Worm (Caenorhabditis elegans) whole organism, mixed stage, embryonic: Measurements from ENCODE around the gene K07F5.7.
A peak's percentile ranks its signal among the peaks of the same experiment; 100 is the strongest.

Source experiments
- blmp-1 ChIP-seq: fragments of 150-350 bp; optimal IDR thresholded peaks from 2 replicates; lab custom pipeline; 2014; ENCODE audit warnings: missing biosample characterization, missing genetic modification characterization
- ceh-39 ChIP-seq: fragments of 150-350 bp; optimal IDR thresholded peaks from 2 replicates; lab custom pipeline; 2014; ENCODE audit warnings: missing biosample characterization, missing genetic modification characterization
- ceh-43 ChIP-seq: fragments of 200-800 bp; sonication (Bioruptor generic); optimal IDR thresholded peaks from 2 replicates; lab custom pipeline; 2018; ENCODE audit warnings: mild to moderate bottlenecking, missing genetic modification characterization, moderate library complexity, missing compliant biosample characterization
- ces-1 ChIP-seq: fragments of 150-350 bp; optimal IDR thresholded peaks from 2 replicates; lab custom pipeline; 2014; ENCODE audit warnings: missing biosample characterization, missing genetic modification reagents, missing genetic modification characterization
- elt-3 ChIP-seq: fragments of 150-350 bp; optimal IDR thresholded peaks from 2 replicates; lab custom pipeline; 2014; ENCODE audit warnings: missing biosample characterization, missing genetic modification characterization
- flh-1 ChIP-seq: fragments of 200-800 bp; sonication (Bioruptor generic); optimal IDR thresholded peaks from 2 replicates; lab custom pipeline; 2018; ENCODE audit warnings: mild to moderate bottlenecking, missing genetic modification characterization, moderate library complexity, missing compliant biosample characterization
- hlh-1 ChIP-seq: fragments of 150-350 bp; optimal IDR thresholded peaks from 2 replicates; lab custom pipeline; 2014; ENCODE audit warnings: missing biosample characterization, missing genetic modification reagents, missing genetic modification characterization
- lsy-2 ChIP-seq: fragments of 150-350 bp; optimal IDR thresholded peaks from 2 replicates; lab custom pipeline; 2014; ENCODE audit warnings: missing biosample characterization, missing genetic modification characterization
- mab-5 ChIP-seq: fragments of 150-350 bp; optimal IDR thresholded peaks from 2 replicates; lab custom pipeline; 2014; ENCODE audit warnings: missing biosample characterization, missing genetic modification characterization
- nhr-28 ChIP-seq: fragments of 150-350 bp; optimal IDR thresholded peaks from 2 replicates; lab custom pipeline; 2014; ENCODE audit warnings: missing biosample characterization, missing genetic modification characterization
- pha-4 ChIP-seq: fragments of 150-350 bp; optimal IDR thresholded peaks from 2 replicates; lab custom pipeline; 2018; ENCODE audit warnings: missing biosample characterization, missing genetic modification reagents, missing genetic modification characterization
- unc-120 ChIP-seq: sonication (generic microtip); optimal IDR thresholded peaks from 2 replicates; lab custom pipeline; 2017; ENCODE audit warnings: missing genetic modification characterization, missing compliant biosample characterization; ENCODE audit not compliant: poor library complexity, severe bottlenecking

The K07F5.7 gene

DNA sequence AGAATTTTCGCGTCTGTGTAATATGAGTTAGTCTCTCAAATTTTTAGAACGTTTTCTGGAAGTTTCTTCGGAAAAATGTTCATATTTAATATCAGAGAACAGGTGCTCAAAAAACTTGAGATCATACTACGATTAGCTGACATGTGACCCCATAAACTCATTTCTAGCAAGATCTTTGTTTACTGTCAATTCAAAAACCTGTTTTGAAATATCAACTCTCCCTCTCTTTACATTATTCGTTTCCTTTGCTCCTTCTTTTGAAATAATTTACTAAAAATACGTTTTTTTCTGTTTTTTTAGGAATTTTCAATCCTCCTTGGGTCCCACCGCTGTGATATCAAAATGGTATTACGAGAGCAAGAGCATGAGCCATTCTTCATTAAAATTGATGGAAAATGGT lies 48.8 kb downstream of the K07F5.7 start, which contains the start of gene fat-4:
fat-4 (plus strand) TSS at position 301 of the 400 bp plus-strand sequence.
- TF ChIP-seq flh-1 (GFP tag; lab: Kevin White, UChicago) (no peak), unc-120 (tag; lab: Kevin White, UChicago) (no peak), lsy-2 (tag; lab: Kevin White, UChicago) (no peak), ceh-43 (GFP tag; lab: Kevin White, UChicago) (no peak), elt-3 (tag; lab: Kevin White, UChicago) (no peak), mab-5 (tag; lab: Kevin White, UChicago) (no peak), nhr-28 (tag; lab: Kevin White, UChicago) (no peak), pha-4 (tag; lab: Kevin White, UChicago) (no peak), ceh-39 (tag; lab: Kevin White, UChicago) (no peak), hlh-1 (tag; lab: Kevin White, UChicago) (no peak)
- TF ChIP-seq, all 35 proteins: peak for 0

DNA sequence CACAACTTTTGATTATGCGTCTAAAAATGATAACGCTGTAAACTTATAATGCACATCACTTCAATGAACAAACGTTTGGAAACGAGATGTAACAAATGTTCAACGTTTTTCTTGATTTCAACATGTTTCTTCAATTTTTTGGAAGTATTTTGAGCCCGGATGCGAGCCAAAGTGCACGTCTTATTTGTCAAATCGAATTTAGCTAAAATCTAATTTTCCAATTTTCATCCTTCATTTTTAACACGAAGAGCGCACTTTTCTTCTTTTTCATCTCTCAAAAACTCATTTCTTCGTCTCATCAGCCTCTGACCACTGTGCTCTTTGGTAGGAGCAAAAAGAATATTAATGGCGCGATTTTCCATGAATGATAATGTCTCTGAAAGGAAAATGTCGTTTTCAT lies 49.7 kb downstream of the K07F5.7 start:
- TF ChIP-seq blmp-1 (tag; lab: Kevin White, UChicago) (no peak), ces-1 (GFP tag; lab: Kevin White, UChicago) (peak; percentile 94)
